Worm (Caenorhabditis elegans) whole organism, mixed stage, embryonic: Measurements from ENCODE around the gene col-148.
A peak's percentile ranks its signal among the peaks of the same experiment; 100 is the strongest.

Experiments
- M03D4.4 ChIP-seq: sonication (generic microtip); optimal IDR thresholded peaks from 2 replicates; lab custom pipeline; 2017; ENCODE audit warnings: mild to moderate bottlenecking, missing genetic modification characterization, missing compliant biosample characterization
- bed-3 ChIP-seq: fragments of 200-800 bp; sonication (Bioruptor generic); optimal IDR thresholded peaks from 3 replicates; lab custom pipeline; 2018; ENCODE audit warnings: mild to moderate bottlenecking, missing genetic modification characterization, moderate library complexity, missing compliant biosample characterization
- blmp-1 ChIP-seq: fragments of 150-350 bp; optimal IDR thresholded peaks from 2 replicates; lab custom pipeline; 2014; ENCODE audit warnings: missing biosample characterization, missing genetic modification characterization
- ceh-39 ChIP-seq: fragments of 150-350 bp; optimal IDR thresholded peaks from 2 replicates; lab custom pipeline; 2014; ENCODE audit warnings: missing biosample characterization, missing genetic modification characterization
- ceh-43 ChIP-seq: fragments of 200-800 bp; sonication (Bioruptor generic); optimal IDR thresholded peaks from 2 replicates; lab custom pipeline; 2018; ENCODE audit warnings: mild to moderate bottlenecking, missing genetic modification characterization, moderate library complexity, missing compliant biosample characterization
- ceh-83 ChIP-seq: fragments of 200-800 bp; sonication (Bioruptor generic); optimal IDR thresholded peaks from 2 replicates; lab custom pipeline; 2018; ENCODE audit warnings: mild to moderate bottlenecking, missing genetic modification characterization, missing compliant biosample characterization
- ces-1 ChIP-seq: fragments of 150-350 bp; optimal IDR thresholded peaks from 2 replicates; lab custom pipeline; 2014; ENCODE audit warnings: missing biosample characterization, missing genetic modification reagents, missing genetic modification characterization
- cnd-1 ChIP-seq: fragments of 200-800 bp; sonication (Bioruptor generic); optimal IDR thresholded peaks from 2 replicates; lab custom pipeline; 2018; ENCODE audit warnings: mild to moderate bottlenecking, missing genetic modification characterization, missing compliant biosample characterization
- drap-1 ChIP-seq: fragments of 200-800 bp; sonication (Bioruptor generic); optimal IDR thresholded peaks from 3 replicates; lab custom pipeline; 2018; ENCODE audit warnings: mild to moderate bottlenecking, missing genetic modification characterization, missing compliant biosample characterization
- elt-3 ChIP-seq: fragments of 150-350 bp; optimal IDR thresholded peaks from 2 replicates; lab custom pipeline; 2014; ENCODE audit warnings: missing biosample characterization, missing genetic modification characterization
- flh-1 ChIP-seq: fragments of 200-800 bp; sonication (Bioruptor generic); optimal IDR thresholded peaks from 2 replicates; lab custom pipeline; 2018; ENCODE audit warnings: mild to moderate bottlenecking, missing genetic modification characterization, moderate library complexity, missing compliant biosample characterization
- hlh-1 ChIP-seq: fragments of 150-350 bp; optimal IDR thresholded peaks from 2 replicates; lab custom pipeline; 2014; ENCODE audit warnings: missing biosample characterization, missing genetic modification reagents, missing genetic modification characterization
- lin-13 ChIP-seq: fragments of 150-350 bp; optimal IDR thresholded peaks from 2 replicates; lab custom pipeline; 2014; ENCODE audit warnings: missing biosample characterization, missing genetic modification characterization
- lin-32 ChIP-seq: fragments of 200-800 bp; sonication (Bioruptor generic); optimal IDR thresholded peaks from 2 replicates; lab custom pipeline; 2018; ENCODE audit warnings: mild to moderate bottlenecking, missing genetic modification characterization, missing compliant biosample characterization
- mab-5 ChIP-seq: fragments of 150-350 bp; optimal IDR thresholded peaks from 2 replicates; lab custom pipeline; 2014; ENCODE audit warnings: missing biosample characterization, missing genetic modification characterization
- mep-1 ChIP-seq: fragments of 150-350 bp; optimal IDR thresholded peaks from 2 replicates; lab custom pipeline; 2017; ENCODE audit warnings: missing biosample characterization, missing genetic modification reagents, missing genetic modification characterization, inconsistent platforms
- mls-2 ChIP-seq: sonication (generic microtip); optimal IDR thresholded peaks from 2 replicates; lab custom pipeline; 2016; ENCODE audit warnings: mild to moderate bottlenecking, missing genetic modification characterization, moderate library complexity, missing compliant biosample characterization
- nhr-2 ChIP-seq: fragments of 150-350 bp; optimal IDR thresholded peaks from 2 replicates; lab custom pipeline; 2014; ENCODE audit warnings: missing biosample characterization, missing genetic modification characterization
- nhr-237 ChIP-seq: fragments of 150-350 bp; optimal IDR thresholded peaks from 2 replicates; lab custom pipeline; 2014; ENCODE audit warnings: missing biosample characterization, missing genetic modification characterization
- nhr-76 ChIP-seq: sonication (generic microtip); optimal IDR thresholded peaks from 2 replicates; lab custom pipeline; 2017; ENCODE audit warnings: missing biosample characterization, missing genetic modification characterization
- pha-4 ChIP-seq: fragments of 150-350 bp; optimal IDR thresholded peaks from 2 replicates; lab custom pipeline; 2018; ENCODE audit warnings: missing biosample characterization, missing genetic modification reagents, missing genetic modification characterization
- sem-2 ChIP-seq: fragments of 200-800 bp; sonication (Bioruptor generic); optimal IDR thresholded peaks from 2 replicates; lab custom pipeline; 2018; ENCODE audit warnings: mild to moderate bottlenecking, missing genetic modification characterization, missing compliant biosample characterization
- snpc-4 ChIP-seq: fragments of 150-350 bp; optimal IDR thresholded peaks from 2 replicates; lab custom pipeline; 2014; ENCODE audit warnings: missing biosample characterization, missing genetic modification characterization
- sptf-1 ChIP-seq: sonication (generic microtip); optimal IDR thresholded peaks from 2 replicates; lab custom pipeline; 2017; ENCODE audit warnings: mild to moderate bottlenecking, missing genetic modification characterization, moderate library complexity, missing compliant biosample characterization
- tbx-8 ChIP-seq: fragments of 200-800 bp; sonication (Bioruptor generic); optimal IDR thresholded peaks from 2 replicates; lab custom pipeline; 2018; ENCODE audit warnings: mild to moderate bottlenecking, missing genetic modification characterization, moderate library complexity, missing compliant biosample characterization
- unc-120 ChIP-seq: sonication (generic microtip); optimal IDR thresholded peaks from 2 replicates; lab custom pipeline; 2017; ENCODE audit warnings: missing genetic modification characterization, missing compliant biosample characterization; ENCODE audit not compliant: poor library complexity, severe bottlenecking
- unc-39 ChIP-seq: fragments of 150-350 bp; optimal IDR thresholded peaks from 2 replicates; lab custom pipeline; 2014; ENCODE audit warnings: missing biosample characterization, missing genetic modification characterization
- unc-62 ChIP-seq: fragments of 150-350 bp; optimal IDR thresholded peaks from 2 replicates; lab custom pipeline; 2014; ENCODE audit warnings: missing biosample characterization, missing genetic modification reagents, missing genetic modification characterization
- zip-8 ChIP-seq: fragments of 150-350 bp; optimal IDR thresholded peaks from 2 replicates; lab custom pipeline; 2014; ENCODE audit warnings: missing biosample characterization, missing genetic modification characterization
- ztf-11 ChIP-seq: fragments of 150-350 bp; optimal IDR thresholded peaks from 2 replicates; lab custom pipeline; 2014; ENCODE audit warnings: missing biosample characterization, missing genetic modification characterization

The col-148 gene

ce11 chrV:10260460-10260859 lies 18.9 kb downstream of the col-148 start, which contains the start of gene sri-18:
TSS of gene sri-18 (minus strand) at chrV:10260560.
- TF ChIP-seq ceh-83 (GFP tag; lab: Kevin White, UChicago) (no peak), nhr-2 (no peak), unc-39 (tag; lab: Kevin White, UChicago) (no peak), elt-3 (tag; lab: Kevin White, UChicago) (no peak), ces-1 (no peak), snpc-4 (tag; lab: Kevin White, UChicago) (no peak), nhr-76 (no peak), tbx-8 (GFP tag; lab: Kevin White, UChicago) (no peak), bed-3 (no peak), mep-1 (tag; lab: Kevin White, UChicago) (no peak), unc-120 (no peak), cnd-1 (tag; lab: Kevin White, UChicago) (no peak), nhr-237 (no peak), mls-2 (no peak), ztf-11 (tag; lab: Kevin White, UChicago) (no peak), zip-8 (tag; lab: Kevin White, UChicago) (no peak), blmp-1 (tag; lab: Kevin White, UChicago) (no peak), flh-1 (GFP tag; lab: Kevin White, UChicago) (no peak)
- TF ChIP-seq, all 35 proteins: peak for 0

ce11 chrV:10265019-10265418 lies 23.5 kb downstream of the col-148 start:
- TF ChIP-seq ces-1 (peak; percentile 52), snpc-4 (tag; lab: Kevin White, UChicago) (no peak), ceh-43 (no peak), cnd-1 (tag; lab: Kevin White, UChicago) (no peak)

ce11 chrV:10266050-10266449 lies 24.5 kb downstream of the col-148 start:
- TF ChIP-seq ces-1: peak; percentile 67
- TF ChIP-seq lin-32 (GFP tag; lab: Kevin White, UChicago): no peak
- TF ChIP-seq, all 35 proteins: peak for 1

- TF ChIP-seq ces-1 (peak; percentile 2), tbx-8 (GFP tag; lab: Kevin White, UChicago) (no peak)
- TF ChIP-seq, all 35 proteins: peak for 1
Measured at ce11 chrV:10270214-10270613, 28.7 kb downstream of the col-148 start, which contains the start of gene ric-4. TSS of gene ric-4 (minus strand) at chrV:10270314.

ce11 chrV:10273837-10274236 lies 32.3 kb downstream of the col-148 start:
- TF ChIP-seq nhr-76 (no peak), drap-1 (GFP tag; lab: Kevin White, UChicago) (no peak), ces-1 (peak; percentile 61), mep-1 (tag; lab: Kevin White, UChicago) (peak; percentile 51), tbx-8 (GFP tag; lab: Kevin White, UChicago) (no peak)

- TF ChIP-seq sptf-1 (tag; lab: Kevin White, UChicago) (no peak), ceh-39 (tag; lab: Kevin White, UChicago) (no peak), sem-2 (GFP tag; lab: Kevin White, UChicago) (no peak), zip-8 (tag; lab: Kevin White, UChicago) (no peak), ceh-43 (no peak), ceh-83 (GFP tag; lab: Kevin White, UChicago) (no peak), bed-3 (no peak), hlh-1 (tag; lab: Kevin White, UChicago) (no peak), pha-4 (no peak), lin-13 (no peak), mep-1 (tag; lab: Kevin White, UChicago) (no peak), nhr-237 (no peak), flh-1 (GFP tag; lab: Kevin White, UChicago) (no peak), lin-32 (GFP tag; lab: Kevin White, UChicago) (no peak), snpc-4 (tag; lab: Kevin White, UChicago) (no peak), M03D4.4 (tag; lab: Kevin White, UChicago) (no peak), unc-62 (GFP tag; lab: Kevin White, UChicago) (no peak), ztf-11 (tag; lab: Kevin White, UChicago) (no peak), blmp-1 (tag; lab: Kevin White, UChicago) (no peak), mab-5 (tag; lab: Kevin White, UChicago) (no peak)
- TF ChIP-seq, all 35 proteins: peak for 0
Measured at ce11 chrV:10275619-10276018, 34.1 kb downstream of the col-148 start, which contains the start of gene Y22F5A.11. TSS of gene Y22F5A.11 (minus strand) at chrV:10275646.
